Worm (Caenorhabditis elegans): ENCODE data around the gene set-2.

DNA sequence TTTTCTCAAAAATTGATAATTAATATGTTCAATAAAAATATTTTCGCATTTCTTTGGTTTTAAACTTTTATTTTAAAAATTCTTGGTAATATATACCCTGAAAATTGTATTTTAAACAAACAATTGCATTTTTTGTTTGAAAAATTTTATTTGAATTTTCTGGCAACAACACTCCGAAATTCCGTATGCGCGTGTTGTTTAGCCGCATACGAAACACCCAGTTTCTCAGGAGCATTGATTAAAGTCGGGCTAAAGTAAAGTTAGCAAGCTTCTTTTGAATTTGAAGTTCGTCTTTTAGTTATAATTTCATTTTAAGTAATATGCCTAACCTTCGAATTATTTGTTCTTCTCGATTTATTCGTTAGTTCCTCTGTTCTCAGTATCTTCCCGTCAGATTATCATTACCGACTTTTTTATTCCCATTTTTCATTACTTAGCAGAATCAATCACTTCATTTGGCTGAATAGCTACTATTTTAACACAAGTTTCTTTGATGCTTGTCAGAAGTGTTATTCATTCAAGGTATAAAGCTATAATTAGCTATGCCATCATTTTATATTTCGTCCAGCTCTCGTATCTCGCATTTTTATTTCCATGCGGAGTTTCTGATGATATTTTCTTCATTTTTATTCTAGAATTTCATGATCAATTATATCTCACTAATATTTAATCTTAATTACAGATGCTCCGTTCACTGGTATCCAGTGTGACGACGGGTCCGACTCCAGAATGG, 5.1 kb upstream of the set-2 start, which contains the start of gene mrps-18C:
- TF ChIP-seq lir-3 (tag; optimal IDR thresholded peaks at IDR 0.05; ENCODE audit: poor library complexity) (no peak), unc-62 (GFP tag; optimal IDR thresholded peaks at IDR 0.05) (no peak), mdl-1 (tag; optimal IDR thresholded peaks at IDR 0.05) (no peak), nhr-11 (tag; optimal IDR thresholded peaks at IDR 0.05) (no peak), fkh-4 (tag; optimal IDR thresholded peaks at IDR 0.05; ENCODE audit: borderline replicate concordance) (no peak)

All from whole organism, L1 larva.